Fruit fly (Drosophila melanogaster) whole organism, wandering third instar larva: ENCODE results near the gene CG5674.

Experiments
- Myc ChIP-seq: fragments of >200 bp; optimal IDR thresholded peaks from 2 replicates; lab custom pipeline; 2017
- rgr ChIP-seq: fragments of 200-800 bp; sonication (Bioruptor generic); optimal IDR thresholded peaks from 3 replicates; lab custom pipeline; 2016; ENCODE audit warnings: missing biosample characterization, mild to moderate bottlenecking, missing genetic modification characterization

dm6 chr2L:18009672-18010071 lies 46.5 kb downstream of the CG5674 start:
- TF ChIP-seq Myc (lab: Kevin White, UChicago) (no peak), rgr (no peak)
